Fruit fly (Drosophila melanogaster): ENCODE results near the gene Gbeta13F.

Gene Gbeta13F

dm6 chrX:15844139-15844538 lies 15.8 kb upstream of the Gbeta13F start, which contains the start of the genes ArgRS and CG8578 (continued):
- TF ChIP-seq en (GFP tag; optimal IDR thresholded peaks at IDR 0.05) = peak; percentile 63
- no peak for TF ChIP-seq CG11085 (GFP tag; IDR thresholded peaks at IDR 0.05)
- TF ChIP-seq gem (tag; optimal IDR thresholded peaks at IDR 0.05) = peak; percentile 53
- TF ChIP-seq ase (GFP tag; IDR thresholded peaks at IDR 0.05) = peak; percentile 55; the same call in 2 of the 3 replicates
- TF ChIP-seq Ets97D (GFP tag; optimal IDR thresholded peaks at IDR 0.05) = peak; percentile 73
- peak; percentile 34 for TF ChIP-seq CG13624 (GFP tag; optimal IDR thresholded peaks at IDR 0.05)
- TF ChIP-seq CG7556 (GFP tag; optimal IDR thresholded peaks at IDR 0.05) = no peak
- TF ChIP-seq CG15514 (GFP tag; optimal IDR thresholded peaks at IDR 0.05) = no peak
- TF ChIP-seq CG11695 (GFP tag; IDR thresholded peaks at IDR 0.05) = peak; percentile 45; the same call in 1 of the 3 replicates
- peak; percentile 84; the same call in 1 of the 3 replicates for TF ChIP-seq dysf (GFP tag; IDR thresholded peaks at IDR 0.05)
- no peak for TF ChIP-seq eyg (GFP tag; optimal IDR thresholded peaks at IDR 0.05)
- TF ChIP-seq Dfd (GFP tag; optimal IDR thresholded peaks at IDR 0.05) = no peak
- TF ChIP-seq seq (GFP tag; IDR thresholded peaks at IDR 0.05) = no peak
- no peak for TF ChIP-seq Vsx1 (GFP tag; optimal IDR thresholded peaks at IDR 0.05)
- no peak for TF ChIP-seq CG17568 (GFP tag; optimal IDR thresholded peaks at IDR 0.05)
- TF ChIP-seq CG42726 (GFP tag; IDR thresholded peaks at IDR 0.05; ENCODE audit: partially characterized antibody) = no peak
- TF ChIP-seq scrt (GFP tag; optimal IDR thresholded peaks at IDR 0.05) = no peak
- no peak for TF ChIP-seq Jarid2 (GFP tag; optimal IDR thresholded peaks at IDR 0.05)
- TF ChIP-seq kni (GFP tag; optimal IDR thresholded peaks at IDR 0.05) = no peak
- no peak for TF ChIP-seq tio (GFP tag; optimal IDR thresholded peaks at IDR 0.05)
- TF ChIP-seq Med (GFP tag) = peak; percentile 97
- peak; percentile 24 for TF ChIP-seq Hr3 (GFP tag; optimal IDR thresholded peaks at IDR 0.05)
- TF ChIP-seq CG2120 (GFP tag; optimal IDR thresholded peaks at IDR 0.05) = peak; percentile 71
- no peak for TF ChIP-seq ac (GFP tag; optimal IDR thresholded peaks at IDR 0.05)
- peak; percentile 63; the same call in 2 of the 3 replicates for TF ChIP-seq Aef1 (GFP tag; IDR thresholded peaks at IDR 0.05)
- TF ChIP-seq CHES-1-like (GFP tag; optimal IDR thresholded peaks at IDR 0.05) = peak; percentile 52
- TF ChIP-seq ken (GFP tag; IDR thresholded peaks at IDR 0.05) = no peak
- TF ChIP-seq CG10654 (GFP tag; optimal IDR thresholded peaks at IDR 0.05) = no peak
- TF ChIP-seq CG30403 (GFP tag; optimal IDR thresholded peaks at IDR 0.05) = peak; percentile 46
- TF ChIP-seq CG17328 (GFP tag; IDR thresholded peaks at IDR 0.05) = peak; percentile 27; the same call in 1 of the 2 replicates
- TF ChIP-seq CG14710 (tag; optimal IDR thresholded peaks at IDR 0.05) = peak; percentile 64
- TF ChIP-seq CG18476 (GFP tag; optimal IDR thresholded peaks at IDR 0.05) = no peak
- TF ChIP-seq CG8765 (GFP tag; IDR thresholded peaks at IDR 0.05) = peak; percentile 56; the same call in 1 of the 2 replicates
- no peak for TF ChIP-seq emc (GFP tag; optimal IDR thresholded peaks at IDR 0.05)
- TF ChIP-seq ato (GFP tag; IDR thresholded peaks at IDR 0.05; ENCODE audit: partially characterized antibody) = no peak
- TF ChIP-seq jumu (GFP tag; optimal IDR thresholded peaks at IDR 0.05) = peak; percentile 90
- no peak for TF ChIP-seq btn (GFP tag; optimal IDR thresholded peaks at IDR 0.05)
- TF ChIP-seq E2f2 (GFP tag; IDR thresholded peaks at IDR 0.05) = peak; percentile 38; the same call in 1 of the 2 replicates
- TF ChIP-seq wor (GFP tag; IDR thresholded peaks at IDR 0.05) = no peak; the same call in 1 of the 2 replicates
- TF ChIP-seq CG1529 (GFP tag; optimal IDR thresholded peaks at IDR 0.05) = no peak
- peak; percentile 67 for TF ChIP-seq CG7839 (tag; optimal IDR thresholded peaks at IDR 0.05)
- TF ChIP-seq Sox100B (GFP tag; optimal IDR thresholded peaks at IDR 0.05) = no peak
- TF ChIP-seq CG17385 (GFP tag; optimal IDR thresholded peaks at IDR 0.05) = peak; percentile 22
- peak; percentile 13 for TF ChIP-seq B-H2 (GFP tag; optimal IDR thresholded peaks at IDR 0.05)
- TF ChIP-seq Ravus (GFP tag; IDR thresholded peaks at IDR 0.05) = no peak
- TF ChIP-seq CG12659 (GFP tag; optimal IDR thresholded peaks at IDR 0.05) = peak; percentile 70
- no peak for TF ChIP-seq gsb (GFP tag; IDR thresholded peaks at IDR 0.05)
- no peak for TF ChIP-seq CG15073 (GFP tag; optimal IDR thresholded peaks at IDR 0.05)
- no peak for TF ChIP-seq NFAT (GFP tag; IDR thresholded peaks at IDR 0.05)
- TF ChIP-seq CG10267 (tag; optimal IDR thresholded peaks at IDR 0.05) = peak; percentile 23
- TF ChIP-seq vvl (GFP tag; IDR thresholded peaks at IDR 0.05) = peak; percentile 75; the same call in 1 of the 2 replicates
- TF ChIP-seq CG11560 (tag; IDR thresholded peaks at IDR 0.05) = no peak

Data from whole organism, embryonic.